Worm (Caenorhabditis elegans): Measurements from ENCODE around the gene dhs-26.

ce11 chrX:3313939-3314338, 48.4 kb downstream of the dhs-26 start:
- no peak for TF ChIP-seq blmp-1 (tag; optimal IDR thresholded peaks at IDR 0.05; ENCODE audit: insufficient read depth)
- no peak for TF ChIP-seq elt-3 (tag; optimal IDR thresholded peaks at IDR 0.05)
- no peak for TF ChIP-seq ceh-16 (tag; optimal IDR thresholded peaks at IDR 0.05)
- TF ChIP-seq ama-1 (optimal IDR thresholded peaks at IDR 0.05) = no peak
- no peak for TF ChIP-seq mab-5 (tag; optimal IDR thresholded peaks at IDR 0.05)
- no peak for TF ChIP-seq mdl-1 (tag; optimal IDR thresholded peaks at IDR 0.05)
- TF ChIP-seq unc-62 (GFP tag; optimal IDR thresholded peaks at IDR 0.05) = no peak
- TF ChIP-seq F13H6.1 (tag; optimal IDR thresholded peaks at IDR 0.05) = no peak
- TF ChIP-seq nhr-77 (tag; optimal IDR thresholded peaks at IDR 0.05) = no peak
- TF ChIP-seq gmeb-1 (tag; optimal IDR thresholded peaks at IDR 0.05) = no peak
- no peak for TF ChIP-seq ztf-11 (tag; optimal IDR thresholded peaks at IDR 0.05)
- TF ChIP-seq lin-13 (GFP tag; optimal IDR thresholded peaks at IDR 0.05) = no peak
- no peak for TF ChIP-seq nhr-237 (tag; optimal IDR thresholded peaks at IDR 0.05)
- TF ChIP-seq nhr-12 (tag; optimal IDR thresholded peaks at IDR 0.05) = no peak

Measured in whole organism, L2 larva.